Worm (Caenorhabditis elegans) whole organism, early embryonic: ENCODE data around the gene F55C12.2.

Experiments used
- F13C5.2 ChIP-seq: sonication (generic microtip); optimal IDR thresholded peaks from 2 replicates; lab custom pipeline; 2017; ENCODE audit warnings: mild to moderate bottlenecking, missing genetic modification characterization, inconsistent platforms, missing compliant biosample characterization
- ama-1 ChIP-seq: fragments of 150-350 bp; optimal IDR thresholded peaks from 2 replicates; lab custom pipeline; 2014
- flt-1 ChIP-seq: fragments of 200-800 bp; sonication (Bioruptor generic); IDR thresholded peaks from 2 replicates; pipeline ENCODE4 v1.3.6; 2022; ENCODE audit warnings: missing genetic modification characterization, missing compliant biosample characterization

DNA sequence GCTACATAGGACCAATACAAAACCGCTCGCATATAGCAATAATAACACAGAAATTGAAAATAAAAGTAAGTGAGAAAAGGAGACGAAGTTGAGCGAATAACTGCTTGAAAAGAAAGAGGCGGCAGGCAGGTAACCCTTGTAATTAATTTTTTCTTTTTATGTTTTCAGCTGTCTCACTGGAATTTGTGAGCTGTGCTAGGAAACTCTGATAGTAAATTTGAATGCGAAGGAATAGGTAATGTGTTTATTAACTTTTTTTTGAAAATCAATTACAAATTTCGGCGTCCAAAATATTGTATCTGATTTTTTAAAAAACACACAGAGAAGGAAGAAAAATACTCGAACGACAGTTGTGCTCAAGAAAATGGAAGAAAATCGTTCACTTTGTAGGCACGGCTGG is 24.6 kb upstream of the F55C12.2 start, which contains the start of gene H41C03.2:
- TF ChIP-seq F13C5.2 (tag; lab: Kevin White, UChicago), result no peak
- TF ChIP-seq ama-1 (lab: Kevin White, UChicago), result no peak
- TF ChIP-seq flt-1, result no peak
